Fruit fly (Drosophila melanogaster) whole organism, embryonic: ENCODE measurements around the gene CdGAPr.

Experiments
- Awh ChIP-seq: fragments of 200-800 bp; sonication (Bioruptor generic); IDR thresholded peaks from 2 replicates; pipeline ENCODE4, ENCODE4 v1.3.6; 2022; ENCODE audit warnings: missing biosample characterization, missing genetic modification characterization
- Blimp-1 ChIP-seq: fragments of 200-800 bp; sonication (Bioruptor generic); optimal IDR thresholded peaks from 3 replicates; lab custom pipeline; 2018; ENCODE audit warnings: missing biosample characterization, missing genetic modification characterization, mild to moderate bottlenecking, moderate library complexity, missing genetic modification reagents
- CG1024 ChIP-seq: fragments of 200-800 bp; sonication (Bioruptor generic); IDR thresholded peaks from 2 replicates; pipeline ENCODE4 v1.3.6; 2022; ENCODE audit warnings: missing biosample characterization, missing genetic modification characterization
- CG11085 ChIP-seq: fragments of 200-800 bp; sonication (Bioruptor generic); IDR thresholded peaks from 2 replicates; pipeline ENCODE4 v1.3.6; 2022; ENCODE audit warnings: missing biosample characterization, missing genetic modification characterization
- CG13624 ChIP-seq: fragments of 200-800 bp; sonication (Bioruptor generic); optimal IDR thresholded peaks from 2 replicates; lab custom pipeline; 2016; ENCODE audit warnings: missing biosample characterization, missing genetic modification characterization
- CG15073 ChIP-seq: fragments of 200-800 bp; sonication (Bioruptor generic); optimal IDR thresholded peaks from 2 replicates; lab custom pipeline; 2016; ENCODE audit warnings: missing biosample characterization, missing genetic modification characterization
- CG15514 ChIP-seq: fragments of 200-800 bp; sonication (Bioruptor generic); optimal IDR thresholded peaks from 3 replicates; lab custom pipeline; 2017; ENCODE audit warnings: missing biosample characterization, missing genetic modification characterization, mild to moderate bottlenecking, moderate library complexity, missing genetic modification reagents
- CG16863 ChIP-seq: fragments of 200-800 bp; sonication (Bioruptor generic); optimal IDR thresholded peaks from 3 replicates; lab custom pipeline; 2016; ENCODE audit warnings: missing biosample characterization, missing genetic modification characterization
- CG17359 ChIP-seq: fragments of 200-800 bp; sonication (Bioruptor generic); optimal IDR thresholded peaks from 3 replicates; lab custom pipeline; 2018; ENCODE audit warnings: missing biosample characterization, mild to moderate bottlenecking, missing genetic modification characterization, moderate library complexity
- CG2712 ChIP-seq: fragments of 200-800 bp; optimal IDR thresholded peaks from 3 replicates; lab custom pipeline; 2019; ENCODE audit warnings: missing biosample characterization, mild to moderate bottlenecking, missing genetic modification characterization, moderate library complexity
- CG2889 ChIP-seq: fragments of 200-800 bp; sonication (Bioruptor generic); IDR thresholded peaks from 3 replicates; pipeline ENCODE4 v1.3.6; 2022; ENCODE audit warnings: missing biosample characterization, missing genetic modification characterization
- CG34376 ChIP-seq: fragments of 200-800 bp; sonication (Bioruptor generic); optimal IDR thresholded peaks from 2 replicates; lab custom pipeline; 2018; ENCODE audit warnings: missing biosample characterization, mild to moderate bottlenecking, missing genetic modification characterization
- CG3726 ChIP-seq: fragments of 200-800 bp; sonication (Bioruptor generic); IDR thresholded peaks from 3 replicates; pipeline ENCODE4, ENCODE4 v1.3.6; 2022; ENCODE audit warnings: missing biosample characterization, missing genetic modification characterization
- CG3838 ChIP-seq: fragments of 200-800 bp; sonication (Bioruptor generic); optimal IDR thresholded peaks from 3 replicates; lab custom pipeline; 2016; ENCODE audit warnings: missing biosample characterization, missing genetic modification characterization
- CG4707 ChIP-seq: fragments of 200-800 bp; sonication (Bioruptor generic); optimal IDR thresholded peaks from 2 replicates; lab custom pipeline; 2018; ENCODE audit warnings: missing biosample characterization, mild to moderate bottlenecking, missing genetic modification characterization, moderate library complexity
- CG6272 ChIP-seq: fragments of 200-800 bp; sonication (Bioruptor generic); IDR thresholded peaks from 2 replicates; pipeline ENCODE4 v1.3.6; 2022; ENCODE audit warnings: missing biosample characterization, missing genetic modification characterization
- CG7963 ChIP-seq: fragments of 200-800 bp; sonication (Bioruptor generic); IDR thresholded peaks from 3 replicates; pipeline ENCODE4 v1.3.6; 2022; ENCODE audit warnings: missing biosample characterization, missing genetic modification characterization; ENCODE audit not compliant: partially characterized antibody
- CG8290 ChIP-seq, 3 experiments: fragments of 200-800 bp; sonication (Bioruptor generic); optimal IDR thresholded peaks; 2 replicates each; lab custom pipeline; 2016 to 2019; ENCODE audit warnings: missing biosample characterization in 3 of 3, missing genetic modification characterization in 3 of 3, mild to moderate bottlenecking in 2 of 3, moderate library complexity in 1 of 3
- CG8765 ChIP-seq: fragments of 200-800 bp; sonication (Bioruptor generic); IDR thresholded peaks from 2 replicates; pipeline ENCODE4 v1.3.6; 2022; ENCODE audit warnings: missing biosample characterization, missing genetic modification characterization
- CG9727 ChIP-seq: fragments of 200-800 bp; sonication (Bioruptor generic); optimal IDR thresholded peaks from 3 replicates; lab custom pipeline; 2017; ENCODE audit warnings: missing biosample characterization, mild to moderate bottlenecking, missing genetic modification characterization
- CHES-1-like ChIP-seq: fragments of 200-800 bp; sonication (Bioruptor generic); optimal IDR thresholded peaks from 2 replicates; lab custom pipeline; 2016; ENCODE audit warnings: missing biosample characterization, missing genetic modification characterization
- Dbx ChIP-seq: fragments of 200-800 bp; sonication (Bioruptor generic); IDR thresholded peaks from 3 replicates; pipeline ENCODE4 v1.3.6; 2022; ENCODE audit warnings: missing biosample characterization, missing genetic modification characterization
- Dip3 ChIP-seq: fragments of 200-800 bp; sonication (Bioruptor generic); optimal IDR thresholded peaks from 3 replicates; lab custom pipeline; 2016; ENCODE audit warnings: missing biosample characterization, missing genetic modification characterization
- Dref ChIP-seq: fragments of 200-800 bp; sonication (Bioruptor generic); IDR thresholded peaks from 2 replicates; pipeline ENCODE4 v1.3.6; 2022; ENCODE audit warnings: missing biosample characterization, missing genetic modification characterization
- ERR ChIP-seq: fragments of 200-800 bp; sonication (Bioruptor generic); optimal IDR thresholded peaks from 2 replicates; lab custom pipeline; 2016; ENCODE audit warnings: missing biosample characterization, missing genetic modification characterization
- Elba2 ChIP-seq: fragments of 200-800 bp; sonication (Bioruptor generic); optimal IDR thresholded peaks from 3 replicates; lab custom pipeline; 2016; ENCODE audit warnings: missing biosample characterization, missing genetic modification characterization
- Ets97D ChIP-seq: fragments of 200-800 bp; sonication (Bioruptor generic); optimal IDR thresholded peaks from 3 replicates; lab custom pipeline; 2016; ENCODE audit warnings: missing biosample characterization, missing genetic modification characterization
- Hr3 ChIP-seq: fragments of 200-800 bp; sonication (Bioruptor generic); optimal IDR thresholded peaks from 3 replicates; lab custom pipeline; 2016; ENCODE audit warnings: missing biosample characterization, missing genetic modification characterization
- Hr78 ChIP-seq, 2 experiments: fragments of 200-800 bp in 1 of 2; fragments of >200 bp in 1 of 2; sonication (Bioruptor generic) in 1 of 2; optimal IDR thresholded peaks; 2 replicates each; lab custom pipeline; 2017 to 2019; ENCODE audit warnings: missing biosample characterization in 2 of 2, missing genetic modification characterization in 2 of 2, mild to moderate bottlenecking in 1 of 2, moderate library complexity in 1 of 2
- Sin3A ChIP-seq: fragments of >200 bp; optimal IDR thresholded peaks from 2 replicates; lab custom pipeline; 2018
- Spps ChIP-seq: fragments of 200-800 bp; sonication (Bioruptor generic); optimal IDR thresholded peaks from 2 replicates; lab custom pipeline; 2018; ENCODE audit warnings: missing biosample characterization, mild to moderate bottlenecking, missing genetic modification characterization
- Usf ChIP-seq: fragments of 200-800 bp; sonication (Bioruptor generic); optimal IDR thresholded peaks from 2 replicates; lab custom pipeline; 2017; ENCODE audit warnings: missing genotype, missing biosample characterization, missing genetic modification characterization
- ap ChIP-seq: fragments of 200-800 bp; sonication (Bioruptor generic); IDR thresholded peaks from 2 replicates; pipeline ENCODE4 v1.3.6; 2022; ENCODE audit warnings: missing biosample characterization, missing genetic modification characterization
- bbx ChIP-seq: fragments of 200-800 bp; sonication (Bioruptor generic); IDR thresholded peaks from 2 replicates; pipeline ENCODE4 v1.3.6; 2022; ENCODE audit warnings: missing biosample characterization, missing genetic modification characterization; ENCODE audit not compliant: partially characterized antibody
- bcd ChIP-seq: fragments of 200-800 bp; sonication (Bioruptor generic); optimal IDR thresholded peaks from 2 replicates; lab custom pipeline; 2017; ENCODE audit warnings: missing biosample characterization, mild to moderate bottlenecking, missing genetic modification characterization
- btn ChIP-seq: fragments of 200-800 bp; sonication (Bioruptor generic); optimal IDR thresholded peaks from 2 replicates; lab custom pipeline; 2016; ENCODE audit warnings: missing biosample characterization, missing genetic modification characterization
- cas ChIP-seq: fragments of 200-800 bp; sonication (Bioruptor generic); IDR thresholded peaks from 2 replicates; pipeline ENCODE4 v1.3.6; 2022; ENCODE audit warnings: missing biosample characterization, missing genetic modification characterization
- cg ChIP-seq: fragments of 200-800 bp; sonication (Bioruptor generic); optimal IDR thresholded peaks from 3 replicates; lab custom pipeline; 2019; ENCODE audit warnings: missing biosample characterization, mild to moderate bottlenecking, missing genetic modification characterization, moderate library complexity
- dan ChIP-seq: fragments of 200-800 bp; sonication (Bioruptor generic); IDR thresholded peaks from 2 replicates; pipeline ENCODE4 v1.3.6; 2022; ENCODE audit warnings: missing biosample characterization, missing genetic modification characterization
- dm ChIP-seq: fragments of 200-800 bp; sonication (Bioruptor generic); optimal IDR thresholded peaks from 3 replicates; lab custom pipeline; 2016; ENCODE audit warnings: missing biosample characterization, missing genetic modification characterization
- dysf ChIP-seq: fragments of 200-800 bp; sonication (Bioruptor generic); IDR thresholded peaks from 3 replicates; pipeline ENCODE4 v1.3.6; 2022; ENCODE audit warnings: missing biosample characterization, missing genetic modification characterization
- ewg ChIP-seq: fragments of 200-800 bp; sonication (Bioruptor generic); optimal IDR thresholded peaks from 3 replicates; lab custom pipeline; 2017; ENCODE audit warnings: mild to moderate bottlenecking, missing biosample characterization, missing genetic modification reagents, missing genetic modification characterization
- gsb-n ChIP-seq: fragments of 200-800 bp; sonication (Bioruptor generic); optimal IDR thresholded peaks from 3 replicates; lab custom pipeline; 2018; ENCODE audit warnings: missing biosample characterization, mild to moderate bottlenecking, missing genetic modification characterization
- prd ChIP-seq, 3 experiments: fragments of >200 bp in 2 of 3; fragments of 200-800 bp in 1 of 3; sonication (Bioruptor generic) in 1 of 3; optimal IDR thresholded peaks in 2 of 3; IDR thresholded peaks in 1 of 3; 2 replicates in 2 of 3; 3 replicates in 1 of 3; pipeline versions ENCODE4 v1.3.6 to Lab custom; 2017 to 2022; ENCODE audit warnings: missing biosample characterization in 1 of 3, missing genetic modification characterization in 1 of 3
- sc ChIP-seq, 3 experiments: fragments of >200 bp in 2 of 3; fragments of 200-800 bp in 1 of 3; sonication (Bioruptor generic) in 1 of 3; optimal IDR thresholded peaks; 2 replicates in 2 of 3; 3 replicates in 1 of 3; lab custom pipeline; 2017; ENCODE audit warnings: mild to moderate bottlenecking in 1 of 3, missing biosample characterization in 1 of 3, missing genetic modification characterization in 1 of 3, missing genetic modification reagents in 1 of 3
- so ChIP-seq: fragments of 200-800 bp; sonication (Bioruptor generic); IDR thresholded peaks from 3 replicates; pipeline ENCODE4 v1.3.6; 2022; ENCODE audit warnings: missing biosample characterization, missing genetic modification characterization
- sug ChIP-seq: fragments of 200-800 bp; optimal IDR thresholded peaks from 2 replicates; lab custom pipeline; 2019; ENCODE audit warnings: missing biosample characterization, mild to moderate bottlenecking, missing genetic modification characterization, moderate library complexity
- tap ChIP-seq: fragments of 200-800 bp; optimal IDR thresholded peaks from 3 replicates; lab custom pipeline; 2019; ENCODE audit warnings: missing biosample characterization, mild to moderate bottlenecking, missing genetic modification characterization, moderate library complexity
- trh ChIP-seq: fragments of 200-800 bp; sonication (Bioruptor generic); optimal IDR thresholded peaks from 2 replicates; lab custom pipeline; 2016; ENCODE audit warnings: missing biosample characterization, missing genetic modification characterization

The CdGAPr gene

dm6 chr2L:19758511-19759128 is 33.1 kb downstream of the CdGAPr start, which contains the start of the genes CG10628 and Dus3 (continued):
- TF ChIP-seq dm (GFP tag; lab: Kevin White, UChicago) (peak; percentile 97), Spps (tag; lab: Kevin White, UChicago) (peak; percentile 69), so (GFP tag; lab: Robert Waterston, UW) (peak; percentile 91), CG8765 (GFP tag; lab: Robert Waterston, UW) (peak; percentile 71), CG11085 (peak; percentile 88), CG16863 (GFP tag; lab: Kevin White, UChicago) (peak; percentile 89), ewg (peak; percentile 98), CG15073 (no peak), CG8290 (GFP tag; optimal IDR thresholded peaks at IDR 0.05; lab: Kevin White, UChicago) (peak; percentile 77), CG8290 (tag; optimal IDR thresholded peaks at IDR 0.05; lab: Kevin White, UChicago) (peak in 1 of 2 experiments; percentile 96), Hr3 (GFP tag; lab: Kevin White, UChicago) (peak; percentile 91), Dref (peak; percentile 66), CHES-1-like (GFP tag; lab: Kevin White, UChicago) (peak; percentile 94), sug (tag; lab: Kevin White, UChicago) (peak; percentile 91), sc (optimal IDR thresholded peaks at IDR 0.05; lab: Kevin White, UChicago) (no peak), sc (GFP tag; optimal IDR thresholded peaks at IDR 0.05; lab: Kevin White, UChicago) (peak; percentile 76), Blimp-1 (GFP tag; lab: Kevin White, UChicago) (peak; percentile 85), btn (GFP tag; lab: Kevin White, UChicago) (peak; percentile 80), ap (GFP tag; lab: Robert Waterston, UW) (peak; percentile 78), CG15514 (GFP tag; lab: Kevin White, UChicago) (peak; percentile 83), CG34376 (GFP tag; lab: Kevin White, UChicago) (peak; percentile 92), CG6272 (GFP tag; lab: Robert Waterston, UW) (peak; percentile 90), bbx (GFP tag; lab: Robert Waterston, UW) (peak; percentile 26; the same call in 1 of the 2 replicates), cg (GFP tag; lab: Kevin White, UChicago) (no peak), CG7963 (GFP tag; lab: Robert Waterston, UW) (no peak), gsb-n (no peak), CG2712 (tag; lab: Kevin White, UChicago) (peak; percentile 93), bcd (GFP tag; lab: Kevin White, UChicago) (peak; percentile 90), Awh (GFP tag; lab: Robert Waterston, UW) (peak; percentile 82), ERR (GFP tag; lab: Kevin White, UChicago) (peak; percentile 73), CG4707 (GFP tag; lab: Kevin White, UChicago) (peak; percentile 50), CG3838 (GFP tag; lab: Kevin White, UChicago) (peak; percentile 79), Elba2 (peak; percentile 33), Dbx (GFP tag; lab: Robert Waterston, UW) (peak; percentile 95), Dip3 (peak; percentile 90), Ets97D (GFP tag; lab: Kevin White, UChicago) (peak; percentile 83), CG9727 (GFP tag; lab: Kevin White, UChicago) (peak; percentile 87), CG2889 (GFP tag; lab: Robert Waterston, UW) (peak; percentile 80), CG17359 (tag; lab: Kevin White, UChicago) (peak; percentile 89), Hr78 (GFP tag; optimal IDR thresholded peaks at IDR 0.05; lab: Kevin White, UChicago) (peak in 1 of 2 experiments; percentile 11), cas (GFP tag; lab: Robert Waterston, UW) (peak; percentile 91), trh (GFP tag; lab: Kevin White, UChicago) (peak; percentile 70), prd (optimal IDR thresholded peaks at IDR 0.05; lab: Kevin White, UChicago) (no peak), prd (GFP tag; IDR thresholded peaks at IDR 0.05; lab: Robert Waterston, UW) (peak; percentile 95), CG13624 (peak; percentile 94), CG1024 (GFP tag; lab: Robert Waterston, UW) (peak; percentile 78), tap (tag; lab: Kevin White, UChicago) (peak; percentile 84), CG3726 (GFP tag; lab: Robert Waterston, UW) (peak; percentile 69; the same call in 2 of the 3 replicates), dan (peak; percentile 67), Usf (GFP tag; lab: Kevin White, UChicago) (peak; percentile 77), dysf (GFP tag; lab: Robert Waterston, UW) (peak; percentile 93), Sin3A (lab: Kevin White, UChicago) (peak; percentile 77)
